Worm (Caenorhabditis elegans): Measurements from ENCODE around the gene F22E12.3.

- TF ChIP-seq tab-1 (GFP tag; IDR thresholded peaks at IDR 0.05): no peak
- no peak for TF ChIP-seq cog-1 (tag; optimal IDR thresholded peaks at IDR 0.05)
Measured at ce11 chrV:10465478-10465877, 2.3 kb upstream of the F22E12.3 start.

Measured in whole organism, midembryonic.